Worm (Caenorhabditis elegans) whole organism, L4 larva: ENCODE results near the gene C50F4.9.

Experiments used
- F49E8.2 ChIP-seq: sonication (generic microtip); optimal IDR thresholded peaks from 2 replicates; lab custom pipeline; 2016; ENCODE audit warnings: missing compliant biosample characterization, mild to moderate bottlenecking, missing genetic modification characterization, borderline replicate concordance
- lsy-2 ChIP-seq, 2 experiments: fragments of 150-350 bp in 1 of 2; sonication (generic microtip) in 1 of 2; optimal IDR thresholded peaks; 2 replicates each; lab custom pipeline; 2014 to 2017; ENCODE audit warnings: missing biosample characterization in 2 of 2, missing genetic modification characterization in 2 of 2
- mes-2 ChIP-seq: sonication (generic microtip); optimal IDR thresholded peaks from 2 replicates; lab custom pipeline; 2016; ENCODE audit warnings: missing genotype, mild to moderate bottlenecking, missing genetic modification characterization, missing compliant biosample characterization; ENCODE audit not compliant: poor library complexity, severe bottlenecking
- nhr-237 ChIP-seq: sonication (generic microtip); optimal IDR thresholded peaks from 2 replicates; lab custom pipeline; 2017; ENCODE audit warnings: missing biosample characterization, missing genetic modification characterization
- nhr-28 ChIP-seq: fragments of 150-350 bp; optimal IDR thresholded peaks from 2 replicates; lab custom pipeline; 2014; ENCODE audit warnings: missing biosample characterization, missing genetic modification characterization
- nhr-76 ChIP-seq: fragments of 150-350 bp; optimal IDR thresholded peaks from 2 replicates; lab custom pipeline; 2014; ENCODE audit warnings: missing biosample characterization, missing genetic modification characterization

- TF ChIP-seq lsy-2 (tag; optimal IDR thresholded peaks at IDR 0.05; lab: Kevin White, UChicago) (no peak), nhr-76 (tag; lab: Kevin White, UChicago) (no peak), F49E8.2 (tag; lab: Kevin White, UChicago) (no peak), mes-2 (tag; lab: Kevin White, UChicago) (no peak), nhr-28 (tag; lab: Kevin White, UChicago) (no peak), nhr-237 (tag; lab: Kevin White, UChicago) (no peak)
These were observed 38.5 kb downstream of the C50F4.9 start for ce11 chrV:9485508-9485907.
